Worm (Caenorhabditis elegans): ENCODE data around the gene K07H8.5.
A peak's percentile ranks its signal among the peaks of the same experiment; 100 is the strongest.

Gene K07H8.5

ce11 chrIV:8252856-8253255 is 15.3 kb upstream of the K07H8.5 start (continued):
- TF ChIP-seq ceh-40 (GFP tag; IDR thresholded peaks at IDR 0.05) = peak; percentile 91; the same call in 1 of the 2 replicates
- peak; percentile 66 for TF ChIP-seq ceh-100 (GFP tag; IDR thresholded peaks at IDR 0.05)
- no peak for TF ChIP-seq F39B2.1 (GFP tag; IDR thresholded peaks at IDR 0.05)
- peak; percentile 75 for TF ChIP-seq T07F8.4 (tag; optimal IDR thresholded peaks at IDR 0.05)
- no peak for TF ChIP-seq cebp-1 (GFP tag; IDR thresholded peaks at IDR 0.05)
- TF ChIP-seq cebp-1 (tag; optimal IDR thresholded peaks at IDR 0.05) = peak; percentile 80
- TF ChIP-seq F37B4.10 (GFP tag; IDR thresholded peaks at IDR 0.05) = no peak
- peak; percentile 83 for TF ChIP-seq hrde-1 (tag; optimal IDR thresholded peaks at IDR 0.05; ENCODE audit: borderline replicate concordance)
- TF ChIP-seq F55B11.4 (tag; optimal IDR thresholded peaks at IDR 0.05; ENCODE audit: borderline replicate concordance, insufficient read depth) = no peak
- peak; percentile 31 to 38 for TF ChIP-seq let-607 (tag; optimal IDR thresholded peaks at IDR 0.05)
- peak; percentile 81 for TF ChIP-seq F10E7.11 (tag; optimal IDR thresholded peaks at IDR 0.05)
- peak; percentile 53 for TF ChIP-seq F22D6.2 (tag; optimal IDR thresholded peaks at IDR 0.05)
- no peak; the same call in 1 of the 2 replicates for TF ChIP-seq hmg-20 (GFP tag; IDR thresholded peaks at IDR 0.05)
- no peak for TF ChIP-seq aptf-2 (GFP tag; conservative IDR thresholded peaks at IDR 0.05)
- peak; percentile 82 for TF ChIP-seq ztf-26 (tag; optimal IDR thresholded peaks at IDR 0.05)
- TF ChIP-seq gei-17 (GFP tag; optimal IDR thresholded peaks at IDR 0.05) = no peak
- TF ChIP-seq F57C9.4 (tag; optimal IDR thresholded peaks at IDR 0.05) = peak; percentile 54
- peak; percentile 75 for TF ChIP-seq ceh-79 (tag; optimal IDR thresholded peaks at IDR 0.05)
- TF ChIP-seq die-1 (tag; optimal IDR thresholded peaks at IDR 0.05) = peak; percentile 95
- TF ChIP-seq madf-8 (GFP tag; conservative IDR thresholded peaks at IDR 0.05) = no peak
- peak; percentile 67; the same call in 1 of the 2 replicates for TF ChIP-seq Y56A3A.18 (GFP tag; IDR thresholded peaks at IDR 0.05)
- no peak for TF ChIP-seq B0019.2 (GFP tag; conservative IDR thresholded peaks at IDR 0.05)
- peak; percentile 97 for TF ChIP-seq zim-3 (tag; optimal IDR thresholded peaks at IDR 0.05)
- peak; percentile 82 for TF ChIP-seq snpc-4 (GFP tag; optimal IDR thresholded peaks at IDR 0.05)
- peak; percentile 37 to 82 (median 66) for TF ChIP-seq snpc-4 (tag; optimal IDR thresholded peaks at IDR 0.05)
- peak; percentile 69 for TF ChIP-seq tlf-1 (GFP tag; optimal IDR thresholded peaks at IDR 0.05)
- TF ChIP-seq lir-1 (GFP tag; conservative IDR thresholded peaks at IDR 0.05) = 0 out of 2 replicates have a peak, but pooled peaks have one; percentile 34
- TF ChIP-seq nfyb-1 (GFP tag; IDR thresholded peaks at IDR 0.05) = peak; percentile 86
- peak; percentile 56; the same call in 1 of the 2 replicates for TF ChIP-seq ekl-4 (GFP tag; IDR thresholded peaks at IDR 0.05)
- TF ChIP-seq Y67H2A.10 (GFP tag; conservative IDR thresholded peaks at IDR 0.05) = 0 out of 2 replicates have a peak, but pooled peaks have one; percentile 15
- peak; percentile 80 for TF ChIP-seq ztf-18 (tag; optimal IDR thresholded peaks at IDR 0.05)
- peak; percentile 85 for TF ChIP-seq mes-4 (tag; optimal IDR thresholded peaks at IDR 0.05)
- peak; percentile 29; the same call in 1 of the 2 replicates for TF ChIP-seq C06A6.2 (GFP tag; conservative IDR thresholded peaks at IDR 0.05)
- no peak for TF ChIP-seq zfh-2 (GFP tag; conservative IDR thresholded peaks at IDR 0.05)
- peak; percentile 69 for TF ChIP-seq snpc-3.4 (tag; optimal IDR thresholded peaks at IDR 0.05)
- no peak; the same call in 1 of the 2 replicates for TF ChIP-seq dox-1 (GFP tag; IDR thresholded peaks at IDR 0.05)
- peak; percentile 86 for TF ChIP-seq hlh-12 (tag; optimal IDR thresholded peaks at IDR 0.05)
- TF ChIP-seq atf-7 (tag; optimal IDR thresholded peaks at IDR 0.05) = peak; percentile 66
- 0 out of 2 replicates have a peak, but pooled peaks have one; percentile 43 for TF ChIP-seq attf-6 (GFP tag; IDR thresholded peaks at IDR 0.05)
- TF ChIP-seq lin-54 (GFP tag; optimal IDR thresholded peaks at IDR 0.05) = peak; percentile 70
- no peak for TF ChIP-seq dpl-1 (GFP tag; optimal IDR thresholded peaks at IDR 0.05)
- 0 out of 2 replicates have a peak, but pooled peaks have one; percentile 50 for TF ChIP-seq C17E4.6 (GFP tag; IDR thresholded peaks at IDR 0.05)
- peak; percentile 53 for TF ChIP-seq nhr-80 (tag; optimal IDR thresholded peaks at IDR 0.05)
- TF ChIP-seq mxl-1 (tag; optimal IDR thresholded peaks at IDR 0.05) = peak; percentile 91
- TF ChIP-seq ets-4 (GFP tag; optimal IDR thresholded peaks at IDR 0.05) = peak; percentile 51
- peak; percentile 47; the same call in 1 of the 2 replicates for TF ChIP-seq attf-3 (GFP tag; conservative IDR thresholded peaks at IDR 0.05)
- TF ChIP-seq sptf-2 (GFP tag; optimal IDR thresholded peaks at IDR 0.05) = peak; percentile 76
- no peak for TF ChIP-seq lag-1 (GFP tag; IDR thresholded peaks at IDR 0.05)

Measured in whole organism, young adult.